Fruit fly (Drosophila melanogaster) whole organism, embryonic: ENCODE results near the gene crq.

Experiments used
- Adf1 ChIP-seq: fragments of 200-800 bp; sonication (Bioruptor generic); IDR thresholded peaks from 2 replicates; pipeline ENCODE4 v1.3.6; 2022; ENCODE audit warnings: missing biosample characterization, missing genetic modification characterization
- Bgb ChIP-seq: fragments of 200-800 bp; sonication (Bioruptor generic); IDR thresholded peaks from 2 replicates; pipeline ENCODE4 v1.3.6; 2022; ENCODE audit warnings: missing biosample characterization, missing genetic modification characterization; ENCODE audit not compliant: partially characterized antibody
- CG10431 ChIP-seq: fragments of 200-800 bp; sonication (Bioruptor generic); optimal IDR thresholded peaks from 3 replicates; lab custom pipeline; 2018; ENCODE audit warnings: missing biosample characterization, mild to moderate bottlenecking, missing genetic modification characterization
- CG11247 ChIP-seq: fragments of 200-800 bp; sonication (Bioruptor generic); IDR thresholded peaks from 2 replicates; pipeline ENCODE4 v1.3.6; 2022; ENCODE audit warnings: missing biosample characterization, missing genetic modification characterization
- CG13624 ChIP-seq: fragments of 200-800 bp; sonication (Bioruptor generic); optimal IDR thresholded peaks from 2 replicates; lab custom pipeline; 2016; ENCODE audit warnings: missing biosample characterization, missing genetic modification characterization
- CG13775 ChIP-seq: fragments of 200-800 bp; sonication (Bioruptor generic); optimal IDR thresholded peaks from 3 replicates; lab custom pipeline; 2017; ENCODE audit warnings: missing biosample characterization, mild to moderate bottlenecking, missing genetic modification characterization
- CG15011 ChIP-seq: fragments of 200-800 bp; sonication (Bioruptor generic); optimal IDR thresholded peaks from 3 replicates; lab custom pipeline; 2018; ENCODE audit warnings: missing biosample characterization, mild to moderate bottlenecking, missing genetic modification characterization
- CG15601 ChIP-seq: fragments of 200-800 bp; sonication (Bioruptor generic); optimal IDR thresholded peaks from 3 replicates; lab custom pipeline; 2019; ENCODE audit warnings: missing biosample characterization, mild to moderate bottlenecking, missing genetic modification characterization, moderate library complexity
- CG15696 ChIP-seq: fragments of 200-800 bp; sonication (Bioruptor generic); optimal IDR thresholded peaks from 2 replicates; lab custom pipeline; 2019; ENCODE audit warnings: missing biosample characterization, mild to moderate bottlenecking, missing genetic modification characterization, moderate library complexity
- CG1647 ChIP-seq: fragments of 200-800 bp; sonication (Bioruptor generic); optimal IDR thresholded peaks from 3 replicates; lab custom pipeline; 2016; ENCODE audit warnings: missing biosample characterization, missing genetic modification characterization
- CG16815 ChIP-seq: fragments of 200-800 bp; sonication (Bioruptor generic); optimal IDR thresholded peaks from 3 replicates; lab custom pipeline; 2017; ENCODE audit warnings: missing biosample characterization, mild to moderate bottlenecking, missing genetic modification characterization
- CG2120 ChIP-seq: fragments of 200-800 bp; sonication (Bioruptor generic); optimal IDR thresholded peaks from 3 replicates; lab custom pipeline; 2016; ENCODE audit warnings: missing biosample characterization, missing genetic modification characterization
- CG4707 ChIP-seq: fragments of 200-800 bp; sonication (Bioruptor generic); optimal IDR thresholded peaks from 2 replicates; lab custom pipeline; 2018; ENCODE audit warnings: missing biosample characterization, mild to moderate bottlenecking, missing genetic modification characterization, moderate library complexity
- CG6683 ChIP-seq: fragments of 200-800 bp; sonication (Bioruptor generic); optimal IDR thresholded peaks from 2 replicates; lab custom pipeline; 2017; ENCODE audit warnings: missing biosample characterization, mild to moderate bottlenecking, missing genetic modification characterization, missing genetic modification reagents
- CG6854 ChIP-seq: fragments of 200-800 bp; sonication (Bioruptor generic); optimal IDR thresholded peaks from 3 replicates; lab custom pipeline; 2017; ENCODE audit warnings: missing biosample characterization, mild to moderate bottlenecking, missing genetic modification characterization
- CG8359 ChIP-seq: fragments of 200-800 bp; sonication (Bioruptor generic); optimal IDR thresholded peaks from 2 replicates; lab custom pipeline; 2017; ENCODE audit warnings: missing biosample characterization, mild to moderate bottlenecking, missing genetic modification characterization, borderline replicate concordance
- CG9437 ChIP-seq: fragments of 200-800 bp; sonication (Bioruptor generic); optimal IDR thresholded peaks from 2 replicates; lab custom pipeline; 2018; ENCODE audit warnings: missing biosample characterization, mild to moderate bottlenecking, missing genetic modification characterization
- CrebB ChIP-seq: fragments of 200-800 bp; sonication (Bioruptor generic); optimal IDR thresholded peaks from 3 replicates; lab custom pipeline; 2018; ENCODE audit warnings: missing biosample characterization, mild to moderate bottlenecking, missing genetic modification characterization
- Dek ChIP-seq: fragments of 200-800 bp; sonication (Bioruptor generic); optimal IDR thresholded peaks from 3 replicates; lab custom pipeline; 2019; ENCODE audit warnings: missing biosample characterization, mild to moderate bottlenecking, missing genetic modification characterization, moderate library complexity
- Dip3 ChIP-seq: fragments of 200-800 bp; sonication (Bioruptor generic); optimal IDR thresholded peaks from 3 replicates; lab custom pipeline; 2016; ENCODE audit warnings: missing biosample characterization, missing genetic modification characterization
- Dll ChIP-seq: fragments of 200-800 bp; sonication (Bioruptor generic); IDR thresholded peaks from 4 replicates; pipeline ENCODE4 v1.3.6; 2022; ENCODE audit warnings: missing biosample characterization, missing genetic modification characterization; ENCODE audit not compliant: partially characterized antibody
- Dref ChIP-seq: fragments of 200-800 bp; sonication (Bioruptor generic); IDR thresholded peaks from 2 replicates; pipeline ENCODE4 v1.3.6; 2022; ENCODE audit warnings: missing biosample characterization, missing genetic modification characterization
- Fer3 ChIP-seq: fragments of 200-800 bp; sonication (Bioruptor generic); optimal IDR thresholded peaks from 2 replicates; lab custom pipeline; 2018; ENCODE audit warnings: missing biosample characterization, mild to moderate bottlenecking, missing genetic modification characterization, moderate library complexity
- Gsc ChIP-seq: fragments of 200-800 bp; sonication (Bioruptor generic); IDR thresholded peaks from 2 replicates; pipeline ENCODE4 v1.3.6; 2022; ENCODE audit warnings: missing biosample characterization, missing genetic modification characterization
- HmgD ChIP-seq: fragments of 200-800 bp; sonication (Bioruptor generic); optimal IDR thresholded peaks from 3 replicates; lab custom pipeline; 2016; ENCODE audit warnings: missing biosample characterization, missing genetic modification characterization
- MBD-R2 ChIP-seq: fragments of 200-800 bp; sonication (Bioruptor generic); IDR thresholded peaks from 2 replicates; pipeline ENCODE4 v1.3.6; 2022; ENCODE audit warnings: missing biosample characterization, missing genetic modification characterization
- NK7.1 ChIP-seq: fragments of 200-800 bp; sonication (Bioruptor generic); optimal IDR thresholded peaks from 3 replicates; lab custom pipeline; 2016; ENCODE audit warnings: missing biosample characterization, missing genetic modification characterization
- Nf-YB ChIP-seq: fragments of 200-800 bp; sonication (Bioruptor generic); optimal IDR thresholded peaks from 3 replicates; lab custom pipeline; 2019; ENCODE audit warnings: missing biosample characterization, mild to moderate bottlenecking, missing genetic modification characterization, moderate library complexity
- Nf-YC ChIP-seq: fragments of 200-800 bp; optimal IDR thresholded peaks from 3 replicates; lab custom pipeline; 2019; ENCODE audit warnings: missing biosample characterization, mild to moderate bottlenecking, missing genetic modification characterization, moderate library complexity
- Ptx1 ChIP-seq: fragments of 200-800 bp; sonication (Bioruptor generic); IDR thresholded peaks from 2 replicates; pipeline ENCODE4 v1.3.6; 2022; ENCODE audit warnings: missing biosample characterization, missing genetic modification characterization
- Side ChIP-seq: fragments of 200-800 bp; sonication (Bioruptor generic); optimal IDR thresholded peaks from 2 replicates; lab custom pipeline; 2016; ENCODE audit warnings: missing biosample characterization, missing genetic modification characterization
- TFAM ChIP-seq: fragments of 200-800 bp; sonication (Bioruptor generic); optimal IDR thresholded peaks from 2 replicates; lab custom pipeline; 2017; ENCODE audit warnings: missing biosample characterization, missing genetic modification characterization, inconsistent platforms
- amos ChIP-seq: fragments of 200-800 bp; sonication (Bioruptor generic); IDR thresholded peaks from 2 replicates; pipeline ENCODE4 v1.3.6; 2022; ENCODE audit warnings: missing biosample characterization, missing genetic modification characterization; ENCODE audit not compliant: partially characterized antibody
- ato ChIP-seq: fragments of 200-800 bp; sonication (Bioruptor generic); IDR thresholded peaks from 2 replicates; pipeline ENCODE4 v1.3.6; 2022; ENCODE audit warnings: missing biosample characterization, missing genetic modification characterization; ENCODE audit not compliant: partially characterized antibody
- cg ChIP-seq: fragments of 200-800 bp; sonication (Bioruptor generic); optimal IDR thresholded peaks from 3 replicates; lab custom pipeline; 2019; ENCODE audit warnings: missing biosample characterization, mild to moderate bottlenecking, missing genetic modification characterization, moderate library complexity
- corto ChIP-seq: fragments of 200-800 bp; sonication (Bioruptor generic); optimal IDR thresholded peaks from 2 replicates; lab custom pipeline; 2016; ENCODE audit warnings: missing biosample characterization, mild to moderate bottlenecking, missing genetic modification characterization, moderate library complexity
- danr ChIP-seq: fragments of 200-800 bp; sonication (Bioruptor generic); IDR thresholded peaks from 2 replicates; pipeline ENCODE4 v1.3.6; 2022; ENCODE audit warnings: missing biosample characterization, missing genetic modification characterization
- dati ChIP-seq: fragments of 200-800 bp; sonication (Bioruptor generic); IDR thresholded peaks from 2 replicates; pipeline ENCODE4 v1.3.6; 2022; ENCODE audit warnings: missing biosample characterization, missing genetic modification characterization
- en ChIP-seq: fragments of 200-800 bp; sonication (Bioruptor generic); optimal IDR thresholded peaks from 2 replicates; lab custom pipeline; 2016; ENCODE audit warnings: missing biosample characterization, missing genetic modification characterization
- eve ChIP-seq, 2 experiments: fragments of >200 bp; optimal IDR thresholded peaks; 2 replicates each; lab custom pipeline; 2017; ENCODE audit warnings: missing biosample characterization in 2 of 2, missing genetic modification characterization in 2 of 2
- gce ChIP-seq: fragments of 200-800 bp; sonication (Bioruptor generic); IDR thresholded peaks from 3 replicates; pipeline ENCODE4 v1.3.6; 2022; ENCODE audit warnings: missing biosample characterization, missing genetic modification characterization
- gcm2 ChIP-seq: fragments of 200-800 bp; sonication (Bioruptor generic); optimal IDR thresholded peaks from 2 replicates; lab custom pipeline; 2016; ENCODE audit warnings: missing biosample characterization, missing genetic modification characterization
- insv ChIP-seq, 2 experiments: fragments of 200-800 bp; sonication (Bioruptor generic); optimal IDR thresholded peaks; 3 replicates each; lab custom pipeline; 2016 to 2018; ENCODE audit warnings: missing biosample characterization in 2 of 2, missing genetic modification characterization in 2 of 2
- lbe ChIP-seq: fragments of 200-800 bp; sonication (Bioruptor generic); optimal IDR thresholded peaks from 2 replicates; lab custom pipeline; 2016; ENCODE audit warnings: missing biosample characterization, mild to moderate bottlenecking, missing genetic modification characterization
- odd ChIP-seq: fragments of 200-800 bp; sonication (Bioruptor generic); optimal IDR thresholded peaks from 2 replicates; lab custom pipeline; 2017; ENCODE audit warnings: missing biosample characterization, mild to moderate bottlenecking, missing genetic modification characterization
- otp ChIP-seq: fragments of 200-800 bp; sonication (Bioruptor generic); IDR thresholded peaks from 3 replicates; pipeline ENCODE4, ENCODE4 v1.3.6; 2022; ENCODE audit warnings: missing biosample characterization, missing genetic modification characterization
- ranshi ChIP-seq: fragments of 200-800 bp; sonication (Bioruptor generic); IDR thresholded peaks from 2 replicates; pipeline ENCODE4 v1.3.6; 2022; ENCODE audit warnings: missing biosample characterization, missing genetic modification characterization
- repo ChIP-seq: fragments of 200-800 bp; sonication (Bioruptor generic); optimal IDR thresholded peaks from 2 replicates; lab custom pipeline; 2016; ENCODE audit warnings: missing biosample characterization, missing genetic modification characterization
- trh ChIP-seq: fragments of 200-800 bp; sonication (Bioruptor generic); optimal IDR thresholded peaks from 2 replicates; lab custom pipeline; 2016; ENCODE audit warnings: missing biosample characterization, missing genetic modification characterization

Gene crq

DNA sequence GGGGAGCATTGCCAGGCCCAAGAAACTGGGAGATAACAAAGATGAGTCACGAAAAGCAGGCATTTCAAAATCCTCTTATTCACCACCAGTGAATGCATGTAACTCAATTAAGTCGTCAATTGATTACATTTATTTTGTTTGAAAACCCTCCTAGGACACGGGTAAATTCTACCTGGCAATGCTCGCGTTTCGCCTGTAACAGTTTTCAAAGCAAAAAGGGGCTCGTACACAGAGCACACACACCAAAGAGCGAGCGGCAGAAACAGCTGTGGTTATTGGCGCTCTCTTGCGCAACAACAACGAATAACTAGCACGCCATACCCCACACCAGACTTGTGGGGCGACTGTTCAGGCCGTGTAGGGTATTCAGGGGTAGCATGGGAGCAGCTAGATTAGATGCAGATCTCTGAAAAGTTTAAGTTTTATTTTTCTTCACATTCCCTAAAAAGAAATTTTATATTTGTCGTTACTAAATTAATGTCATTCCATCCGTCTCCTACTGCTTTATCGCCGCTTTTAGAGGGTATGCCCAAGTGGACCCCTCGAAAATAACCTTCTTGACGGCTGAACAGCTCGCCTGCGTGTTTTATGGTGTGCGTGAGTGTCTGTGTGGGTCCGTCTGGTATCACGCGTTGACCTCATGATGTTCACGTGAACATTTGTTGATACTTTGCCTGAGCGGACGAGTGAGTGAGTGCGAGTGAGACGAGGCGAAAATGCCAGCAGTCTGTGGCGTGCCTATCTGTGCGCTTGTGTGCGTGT lies 28.0 kb upstream of the crq start (continued):
- TF ChIP-seq CG13775 (peak; percentile 100), NK7.1 (GFP tag; lab: Kevin White, UChicago) (peak; percentile 100), CG11247 (GFP tag; lab: Robert Waterston, UW) (no peak), CrebB (tag; lab: Kevin White, UChicago) (peak; percentile 100), Nf-YB (GFP tag; lab: Kevin White, UChicago) (peak; percentile 94), Ptx1 (GFP tag; lab: Robert Waterston, UW) (no peak), Dek (tag; lab: Kevin White, UChicago) (peak; percentile 100), CG8359 (GFP tag; lab: Kevin White, UChicago) (peak; percentile 97), Side (GFP tag; lab: Kevin White, UChicago) (peak; percentile 100), Fer3 (tag; lab: Kevin White, UChicago) (peak; percentile 100), CG16815 (GFP tag; lab: Kevin White, UChicago) (peak; percentile 100), ranshi (GFP tag; lab: Robert Waterston, UW) (no peak), CG15696 (tag; lab: Kevin White, UChicago) (peak; percentile 100), CG6683 (peak; percentile 100), CG6854 (peak; percentile 100), TFAM (GFP tag; lab: Kevin White, UChicago) (peak; percentile 98), ato (GFP tag; lab: Robert Waterston, UW) (no peak), Bgb (no peak), CG2120 (GFP tag; lab: Kevin White, UChicago) (peak; percentile 100), danr (GFP tag; lab: Robert Waterston, UW) (no peak), otp (GFP tag; lab: Robert Waterston, UW) (no peak), CG1647 (GFP tag; lab: Kevin White, UChicago) (peak; percentile 100), repo (GFP tag; lab: Kevin White, UChicago) (peak; percentile 100), CG10431 (peak; percentile 99), cg (GFP tag; lab: Kevin White, UChicago) (peak; percentile 97), amos (GFP tag; lab: Robert Waterston, UW) (no peak), Dll (GFP tag; lab: Robert Waterston, UW) (no peak), CG15601 (tag; lab: Kevin White, UChicago) (peak; percentile 99), corto (peak; percentile 100), CG4707 (GFP tag; lab: Kevin White, UChicago) (peak; percentile 99), gce (GFP tag; lab: Robert Waterston, UW) (no peak), CG13624 (GFP tag; lab: Kevin White, UChicago) (peak; percentile 100), Adf1 (no peak), Gsc (no peak), dati (GFP tag; lab: Robert Waterston, UW) (no peak), Dip3 (GFP tag; lab: Kevin White, UChicago) (peak; percentile 100), CG15011 (GFP tag; lab: Kevin White, UChicago) (peak; percentile 100), MBD-R2 (no peak), HmgD (GFP tag; lab: Kevin White, UChicago) (peak; percentile 100), en (GFP tag; lab: Kevin White, UChicago) (peak; percentile 100), Dref (GFP tag; lab: Robert Waterston, UW) (no peak), gcm2 (GFP tag; lab: Kevin White, UChicago) (peak; percentile 100), CG9437 (GFP tag; lab: Kevin White, UChicago) (peak; percentile 98), eve (GFP tag; optimal IDR thresholded peaks at IDR 0.05; lab: Kevin White, UChicago) (peak; percentile 97 to 100), Nf-YC (tag; lab: Kevin White, UChicago) (peak; percentile 96), lbe (peak; percentile 99), odd (GFP tag; lab: Kevin White, UChicago) (peak; percentile 100), insv (GFP tag; optimal IDR thresholded peaks at IDR 0.05; lab: Kevin White, UChicago) (peak; percentile 89 to 94), trh (GFP tag; lab: Kevin White, UChicago) (peak; percentile 100)
